Fruit fly (Drosophila melanogaster) whole organism, wandering third instar larva: Measurements from ENCODE around the gene CG11247.

Experiments
- Abd-B ChIP-seq: fragments of >200 bp; optimal IDR thresholded peaks from 2 replicates; lab custom pipeline; 2017; ENCODE audit warnings: missing biosample characterization, missing genetic modification characterization
- CG32264 ChIP-seq: fragments of 200-800 bp; sonication (Bioruptor generic); optimal IDR thresholded peaks from 2 replicates; lab custom pipeline; 2016; ENCODE audit warnings: missing biosample characterization, missing genetic modification characterization
- CG9705 ChIP-seq: fragments of 200-800 bp; sonication (Bioruptor generic); optimal IDR thresholded peaks from 2 replicates; lab custom pipeline; 2018; ENCODE audit warnings: missing biosample characterization, mild to moderate bottlenecking, missing genetic modification characterization
- Dif ChIP-seq: fragments of 200-275, 200-300 bp; sonication (Bioruptor generic); optimal IDR thresholded peaks from 2 replicates; lab custom pipeline; 2018; ENCODE audit warnings: missing biosample characterization, missing genetic modification characterization; ENCODE audit not compliant: partially characterized antibody
- Hr78 ChIP-seq: fragments of >200 bp; optimal IDR thresholded peaks from 2 replicates; lab custom pipeline; 2017; ENCODE audit warnings: missing biosample characterization, missing genetic modification characterization
- N ChIP-seq: fragments of >200 bp; optimal IDR thresholded peaks from 2 replicates; lab custom pipeline; 2018; ENCODE audit warnings: missing biosample characterization, missing external identifiers, missing genetic modification characterization
- OdsH ChIP-seq: fragments of 200-800 bp; sonication (Bioruptor generic); optimal IDR thresholded peaks from 2 replicates; lab custom pipeline; 2016; ENCODE audit warnings: missing biosample characterization, mild to moderate bottlenecking, missing genetic modification characterization
- br ChIP-seq: fragments of 200-800 bp; sonication (Bioruptor generic); optimal IDR thresholded peaks from 2 replicates; lab custom pipeline; 2016; ENCODE audit warnings: missing biosample characterization, missing genetic modification characterization
- ey ChIP-seq: fragments of 200-800 bp; sonication (Bioruptor generic); optimal IDR thresholded peaks from 2 replicates; lab custom pipeline; 2016; ENCODE audit warnings: missing biosample characterization, missing genetic modification characterization
- foxo ChIP-seq, 2 experiments: fragments of 200-800 bp; sonication (Bioruptor generic); optimal IDR thresholded peaks; 2 replicates in 1 of 2; 3 replicates in 1 of 2; lab custom pipeline; 2016 to 2017; ENCODE audit warnings: missing biosample characterization in 2 of 2, missing genetic modification characterization in 2 of 2
- fru ChIP-seq: fragments of 200-800 bp; sonication (Bioruptor generic); optimal IDR thresholded peaks from 3 replicates; lab custom pipeline; 2016; ENCODE audit warnings: missing biosample characterization, mild to moderate bottlenecking, missing genetic modification characterization
- jim ChIP-seq: fragments of 175-275, 200-325 bp; sonication (Bioruptor generic); optimal IDR thresholded peaks from 2 replicates; lab custom pipeline; 2016; ENCODE audit warnings: missing biosample characterization, mild to moderate bottlenecking, missing genetic modification characterization
- lola ChIP-seq: fragments of >200 bp; optimal IDR thresholded peaks from 2 replicates; lab custom pipeline; 2017; ENCODE audit warnings: missing biosample characterization, missing genetic modification characterization
- usp ChIP-seq: fragments of >200 bp; optimal IDR thresholded peaks from 2 replicates; lab custom pipeline; 2017; ENCODE audit warnings: missing biosample characterization, missing genetic modification characterization

DNA sequence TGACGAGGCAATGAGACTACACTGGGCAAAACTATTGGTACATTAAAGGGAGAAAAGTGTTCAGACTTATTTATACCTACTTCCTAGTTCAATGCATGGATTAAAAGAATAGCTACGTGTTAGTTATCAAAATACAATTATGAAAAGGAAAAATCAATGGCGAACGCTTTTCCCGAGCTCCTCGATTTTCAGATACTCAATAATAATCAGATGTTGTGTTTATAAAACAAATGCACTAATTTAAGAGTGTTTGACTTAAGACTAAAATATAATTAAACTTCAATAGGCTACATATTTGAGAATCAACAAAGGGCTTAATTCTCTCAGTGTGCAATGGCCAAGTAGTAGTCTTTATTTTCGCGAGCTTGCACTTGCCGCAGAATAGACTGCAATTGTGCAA is 12.6 kb downstream of the CG11247 start:
- TF ChIP-seq CG32264 (GFP tag; lab: Kevin White, UChicago): no peak
- TF ChIP-seq N (GFP tag; lab: Kevin White, UChicago): no peak
- TF ChIP-seq OdsH: no peak
- TF ChIP-seq usp (GFP tag; lab: Kevin White, UChicago): no peak
- no peak for TF ChIP-seq jim (GFP tag; lab: Kevin White, UChicago)
- TF ChIP-seq br (GFP tag; lab: Kevin White, UChicago): no peak
- TF ChIP-seq Hr78 (GFP tag; lab: Kevin White, UChicago): no peak
- TF ChIP-seq CG9705 (GFP tag; lab: Kevin White, UChicago): no peak
- TF ChIP-seq Abd-B (GFP tag; lab: Kevin White, UChicago): no peak
- no peak for TF ChIP-seq lola (GFP tag; lab: Kevin White, UChicago)
- TF ChIP-seq fru (GFP tag; lab: Kevin White, UChicago): no peak
- no peak for TF ChIP-seq Dif (GFP tag; lab: Kevin White, UChicago)
- TF ChIP-seq ey (GFP tag; lab: Kevin White, UChicago): no peak
- no peak for TF ChIP-seq foxo (GFP tag; optimal IDR thresholded peaks at IDR 0.05; lab: Kevin White, UChicago)
